Fruit fly (Drosophila melanogaster) whole organism, embryonic: ENCODE results near the gene svr.
A peak's percentile ranks its signal among the peaks of the same experiment; 100 is the strongest.

Source experiments
- Abd-B ChIP-seq: fragments of 200-800 bp; sonication (Bioruptor generic); optimal IDR thresholded peaks from 2 replicates; lab custom pipeline; 2018; ENCODE audit warnings: missing biosample characterization, mild to moderate bottlenecking, missing genetic modification characterization, moderate library complexity
- CG10274 ChIP-seq: fragments of 200-800 bp; sonication (Bioruptor generic); optimal IDR thresholded peaks from 3 replicates; lab custom pipeline; 2017; ENCODE audit warnings: missing biosample characterization, mild to moderate bottlenecking, missing genetic modification characterization
- CG10543 ChIP-seq: fragments of 200-800 bp; sonication (Bioruptor generic); optimal IDR thresholded peaks from 3 replicates; lab custom pipeline; 2017; ENCODE audit warnings: missing biosample characterization, mild to moderate bottlenecking, missing genetic modification characterization, moderate library complexity
- CG12659 ChIP-seq: fragments of 200-800 bp; sonication (Bioruptor generic); optimal IDR thresholded peaks from 3 replicates; lab custom pipeline; 2017; ENCODE audit warnings: mild to moderate bottlenecking, missing biosample characterization, missing genetic modification reagents, missing genetic modification characterization
- CG13123 ChIP-seq: fragments of 200-800 bp; sonication (Bioruptor generic); optimal IDR thresholded peaks from 2 replicates; lab custom pipeline; 2016; ENCODE audit warnings: missing biosample characterization, missing genetic modification characterization
- CG15479 ChIP-seq: fragments of 200-800 bp; sonication (Bioruptor generic); optimal IDR thresholded peaks from 3 replicates; lab custom pipeline; 2019; ENCODE audit warnings: missing biosample characterization, mild to moderate bottlenecking, missing genetic modification characterization, moderate library complexity
- CG15601 ChIP-seq: fragments of 200-800 bp; sonication (Bioruptor generic); optimal IDR thresholded peaks from 3 replicates; lab custom pipeline; 2019; ENCODE audit warnings: missing biosample characterization, mild to moderate bottlenecking, missing genetic modification characterization, moderate library complexity
- CG1603 ChIP-seq: fragments of 200-800 bp; sonication (Bioruptor generic); optimal IDR thresholded peaks from 2 replicates; lab custom pipeline; 2019; ENCODE audit warnings: missing biosample characterization, mild to moderate bottlenecking, missing genetic modification characterization, moderate library complexity
- CG17385 ChIP-seq: fragments of 200-800 bp; sonication (Bioruptor generic); optimal IDR thresholded peaks from 3 replicates; lab custom pipeline; 2018; ENCODE audit warnings: missing biosample characterization, mild to moderate bottlenecking, missing genetic modification characterization
- CG17829 ChIP-seq: fragments of 200-800 bp; optimal IDR thresholded peaks from 2 replicates; lab custom pipeline; 2019; ENCODE audit warnings: missing biosample characterization, mild to moderate bottlenecking, missing genetic modification characterization, moderate library complexity
- CG17912 ChIP-seq: fragments of 200-800 bp; sonication (Bioruptor generic); optimal IDR thresholded peaks from 2 replicates; lab custom pipeline; 2018; ENCODE audit warnings: missing biosample characterization, mild to moderate bottlenecking, missing genetic modification characterization
- CG18476 ChIP-seq: fragments of 200-800 bp; sonication (Bioruptor generic); optimal IDR thresholded peaks from 2 replicates; lab custom pipeline; 2016; ENCODE audit warnings: missing biosample characterization, mild to moderate bottlenecking, missing genetic modification characterization
- CG2120 ChIP-seq: fragments of 200-800 bp; sonication (Bioruptor generic); optimal IDR thresholded peaks from 3 replicates; lab custom pipeline; 2016; ENCODE audit warnings: missing biosample characterization, missing genetic modification characterization
- CG31224 ChIP-seq: fragments of 200-800 bp; sonication (Bioruptor generic); IDR thresholded peaks from 2 replicates; pipeline ENCODE4 v1.3.6; 2022; ENCODE audit warnings: missing biosample characterization, missing genetic modification characterization
- CG4282 ChIP-seq: fragments of 200-800 bp; sonication (Bioruptor generic); optimal IDR thresholded peaks from 2 replicates; lab custom pipeline; 2016; ENCODE audit warnings: missing biosample characterization, missing genetic modification characterization
- CG4424 ChIP-seq: fragments of 200-800 bp; sonication (Bioruptor generic); optimal IDR thresholded peaks from 3 replicates; lab custom pipeline; 2016; ENCODE audit warnings: missing biosample characterization, missing genetic modification characterization
- CG7271 ChIP-seq: fragments of 200-800 bp; sonication (Bioruptor generic); optimal IDR thresholded peaks from 2 replicates; lab custom pipeline; 2018; ENCODE audit warnings: missing biosample characterization, mild to moderate bottlenecking, missing genetic modification characterization, moderate library complexity
- CG7987 ChIP-seq: fragments of 200-800 bp; sonication (Bioruptor generic); optimal IDR thresholded peaks from 2 replicates; lab custom pipeline; 2018; ENCODE audit warnings: missing biosample characterization, mild to moderate bottlenecking, missing genetic modification characterization, moderate library complexity
- CG8089 ChIP-seq: fragments of 200-800 bp; sonication (Bioruptor generic); optimal IDR thresholded peaks from 3 replicates; lab custom pipeline; 2016; ENCODE audit warnings: missing biosample characterization, missing genetic modification characterization
- D19A ChIP-seq: fragments of 200-800 bp; optimal IDR thresholded peaks from 3 replicates; lab custom pipeline; 2019; ENCODE audit warnings: missing biosample characterization, mild to moderate bottlenecking, missing genetic modification characterization, moderate library complexity
- Dbx ChIP-seq: fragments of 200-800 bp; sonication (Bioruptor generic); IDR thresholded peaks from 3 replicates; pipeline ENCODE4 v1.3.6; 2022; ENCODE audit warnings: missing biosample characterization, missing genetic modification characterization
- Deaf1 ChIP-seq: fragments of 200-800 bp; optimal IDR thresholded peaks from 3 replicates; lab custom pipeline; 2019; ENCODE audit warnings: missing biosample characterization, mild to moderate bottlenecking, missing genetic modification characterization, moderate library complexity
- Doc2 ChIP-seq: fragments of 200-800 bp; sonication (Bioruptor generic); IDR thresholded peaks from 2 replicates; pipeline ENCODE4 v1.3.6; 2022; ENCODE audit warnings: missing biosample characterization, missing genetic modification characterization
- Elba2 ChIP-seq: fragments of 200-800 bp; sonication (Bioruptor generic); optimal IDR thresholded peaks from 3 replicates; lab custom pipeline; 2016; ENCODE audit warnings: missing biosample characterization, missing genetic modification characterization
- HLH4C ChIP-seq: fragments of 200-800 bp; sonication (Bioruptor generic); IDR thresholded peaks from 3 replicates; pipeline ENCODE4 v1.3.6; 2022; ENCODE audit warnings: missing biosample characterization, missing genetic modification characterization; ENCODE audit not compliant: partially characterized antibody
- Hey ChIP-seq: fragments of 200-800 bp; sonication (Bioruptor generic); optimal IDR thresholded peaks from 3 replicates; lab custom pipeline; 2018; ENCODE audit warnings: missing biosample characterization, mild to moderate bottlenecking, missing genetic modification characterization
- HmgZ ChIP-seq: fragments of 200-800 bp; sonication (Bioruptor generic); optimal IDR thresholded peaks from 2 replicates; lab custom pipeline; 2018; ENCODE audit warnings: missing biosample characterization, mild to moderate bottlenecking, missing genetic modification characterization
- Hmx ChIP-seq: fragments of 200-800 bp; sonication (Bioruptor generic); optimal IDR thresholded peaks from 2 replicates; lab custom pipeline; 2016; ENCODE audit warnings: missing biosample characterization, missing genetic modification characterization
- Kr ChIP-seq: fragments of 200-800 bp; sonication (Bioruptor generic); optimal IDR thresholded peaks from 2 replicates; lab custom pipeline; 2017; ENCODE audit warnings: missing biosample characterization, mild to moderate bottlenecking, missing genetic modification characterization
- MBD-R2 ChIP-seq: fragments of 200-800 bp; sonication (Bioruptor generic); IDR thresholded peaks from 2 replicates; pipeline ENCODE4 v1.3.6; 2022; ENCODE audit warnings: missing biosample characterization, missing genetic modification characterization
- Mes4 ChIP-seq: fragments of 200-800 bp; sonication (Bioruptor generic); optimal IDR thresholded peaks from 2 replicates; lab custom pipeline; 2016; ENCODE audit warnings: missing biosample characterization, missing genetic modification characterization
- NFAT ChIP-seq: fragments of 200-800 bp; sonication (Bioruptor generic); IDR thresholded peaks from 2 replicates; pipeline ENCODE4 v1.3.6; 2022; ENCODE audit warnings: missing biosample characterization, missing genetic modification characterization
- Opbp ChIP-seq: fragments of 200-800 bp; sonication (Bioruptor generic); IDR thresholded peaks from 3 replicates; pipeline ENCODE4 v1.3.6; 2022; ENCODE audit warnings: missing biosample characterization, missing genetic modification characterization; ENCODE audit not compliant: partially characterized antibody
- Pdp1 ChIP-seq, 2 experiments: fragments of 200-800 bp; sonication (Bioruptor generic); optimal IDR thresholded peaks; 3 replicates each; lab custom pipeline; 2016; ENCODE audit warnings: missing biosample characterization in 2 of 2, missing genetic modification characterization in 2 of 2, mild to moderate bottlenecking in 1 of 2, moderate library complexity in 1 of 2
- bbx ChIP-seq: fragments of 200-800 bp; sonication (Bioruptor generic); IDR thresholded peaks from 2 replicates; pipeline ENCODE4 v1.3.6; 2022; ENCODE audit warnings: missing biosample characterization, missing genetic modification characterization; ENCODE audit not compliant: partially characterized antibody
- croc ChIP-seq: fragments of 200-800 bp; sonication (Bioruptor generic); conservative IDR thresholded peaks from 3 replicates; pipeline ENCODE4 v1.3.6; 2022; ENCODE audit warnings: missing biosample characterization, missing genetic modification characterization
- dm ChIP-seq: fragments of 200-800 bp; sonication (Bioruptor generic); optimal IDR thresholded peaks from 3 replicates; lab custom pipeline; 2016; ENCODE audit warnings: missing biosample characterization, missing genetic modification characterization
- gcm ChIP-seq: fragments of 200-800 bp; sonication (Bioruptor generic); optimal IDR thresholded peaks from 2 replicates; lab custom pipeline; 2019; ENCODE audit warnings: missing biosample characterization, mild to moderate bottlenecking, missing genetic modification characterization, moderate library complexity
- grn ChIP-seq: fragments of 200-800 bp; sonication (Bioruptor generic); optimal IDR thresholded peaks from 3 replicates; lab custom pipeline; 2017; ENCODE audit warnings: missing biosample characterization, missing genetic modification characterization
- h ChIP-seq: fragments of >200 bp; optimal IDR thresholded peaks from 2 replicates; lab custom pipeline; 2017
- mld ChIP-seq: fragments of 200-800 bp; sonication (Bioruptor generic); IDR thresholded peaks from 3 replicates; pipeline ENCODE4 v1.3.6; 2022; ENCODE audit warnings: missing biosample characterization, missing genetic modification characterization; ENCODE audit not compliant: partially characterized antibody
- pfk ChIP-seq: fragments of 200-800 bp; sonication (Bioruptor generic); optimal IDR thresholded peaks from 2 replicates; lab custom pipeline; 2018; ENCODE audit warnings: missing biosample characterization, mild to moderate bottlenecking, missing genetic modification characterization, moderate library complexity
- pita ChIP-seq: fragments of 200-800 bp; sonication (Bioruptor generic); optimal IDR thresholded peaks from 2 replicates; lab custom pipeline; 2017; ENCODE audit warnings: missing biosample characterization, mild to moderate bottlenecking, missing genetic modification characterization
- prd ChIP-seq, 3 experiments: fragments of >200 bp in 2 of 3; fragments of 200-800 bp in 1 of 3; sonication (Bioruptor generic) in 1 of 3; optimal IDR thresholded peaks in 2 of 3; IDR thresholded peaks in 1 of 3; 2 replicates in 2 of 3; 3 replicates in 1 of 3; pipeline versions ENCODE4 v1.3.6 to Lab custom; 2017 to 2022; ENCODE audit warnings: missing biosample characterization in 1 of 3, missing genetic modification characterization in 1 of 3
- pum ChIP-seq: fragments of 200-800 bp; sonication (Bioruptor generic); optimal IDR thresholded peaks from 2 replicates; lab custom pipeline; 2016; ENCODE audit warnings: missing biosample characterization, missing genetic modification characterization
- sens-2 ChIP-seq: fragments of 200-800 bp; sonication (Bioruptor generic); IDR thresholded peaks from 2 replicates; pipeline ENCODE4 v1.3.6; 2022; ENCODE audit warnings: missing biosample characterization, missing genetic modification characterization
- sima ChIP-seq: fragments of 200-800 bp; sonication (Bioruptor generic); optimal IDR thresholded peaks from 2 replicates; lab custom pipeline; 2016; ENCODE audit warnings: missing biosample characterization, missing genetic modification characterization
- vvl ChIP-seq: fragments of 200-800 bp; sonication (Bioruptor generic); IDR thresholded peaks from 2 replicates; pipeline ENCODE4 v1.3.6; 2022; ENCODE audit warnings: missing biosample characterization, missing genetic modification characterization

Gene svr

DNA sequence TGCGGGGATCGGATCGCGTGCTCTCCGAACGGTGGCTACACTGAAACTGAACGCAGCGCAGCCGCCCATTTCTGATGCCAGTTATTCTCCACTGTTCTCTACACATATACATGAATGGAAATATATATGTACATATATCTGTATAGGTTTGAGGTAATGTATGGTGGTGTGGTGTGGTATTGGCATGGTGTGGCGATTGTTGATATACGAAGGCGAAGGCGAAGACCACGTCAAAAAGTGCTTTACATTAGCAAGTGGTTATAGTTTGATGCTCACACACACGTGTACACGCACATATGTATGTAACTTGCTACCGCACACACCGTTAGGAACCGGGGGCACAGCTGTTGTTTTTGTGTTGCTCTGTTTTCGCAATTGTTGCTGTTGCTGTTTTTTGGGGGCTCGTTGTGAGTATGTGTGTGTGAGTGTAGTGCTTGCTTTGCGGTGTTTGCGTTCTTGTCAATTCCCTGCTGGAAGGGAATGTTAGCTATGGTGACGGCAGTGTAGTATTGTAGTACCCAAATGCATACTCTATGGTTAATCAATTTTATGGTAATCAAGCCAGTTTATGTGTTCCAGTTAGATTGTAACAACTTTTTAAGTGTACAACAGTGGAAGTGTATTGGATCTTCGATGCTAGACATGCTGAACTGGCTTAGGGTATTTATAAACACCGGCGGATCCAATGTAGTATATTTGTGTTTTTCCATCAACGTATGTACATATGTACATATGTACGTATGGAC is 2.6 kb upstream of the svr start, which contains the start of gene CG17896 (continued):
- TF ChIP-seq CG10543 (GFP tag; lab: Kevin White, UChicago) (peak; percentile 85), pum (GFP tag; lab: Kevin White, UChicago) (peak; percentile 98), CG8089 (GFP tag; lab: Kevin White, UChicago) (peak; percentile 96), CG1603 (tag; lab: Kevin White, UChicago) (peak; percentile 98), HmgZ (peak; percentile 99), Hey (tag; lab: Kevin White, UChicago) (peak; percentile 91), croc (GFP tag; lab: Robert Waterston, UW) (peak; percentile 91), CG10274 (GFP tag; lab: Kevin White, UChicago) (peak; percentile 94), CG15601 (tag; lab: Kevin White, UChicago) (peak; percentile 88), CG15479 (GFP tag; lab: Kevin White, UChicago) (no peak), vvl (GFP tag; lab: Robert Waterston, UW) (peak; percentile 98), HLH4C (GFP tag; lab: Robert Waterston, UW) (no peak), CG2120 (GFP tag; lab: Kevin White, UChicago) (peak; percentile 100), Dbx (GFP tag; lab: Robert Waterston, UW) (peak; percentile 99), CG12659 (GFP tag; lab: Kevin White, UChicago) (peak; percentile 98), MBD-R2 (GFP tag; lab: Robert Waterston, UW) (peak; percentile 98), D19A (tag; lab: Kevin White, UChicago) (peak; percentile 99), CG4282 (GFP tag; lab: Kevin White, UChicago) (peak; percentile 96), gcm (peak; percentile 91), bbx (GFP tag; lab: Robert Waterston, UW) (no peak), CG7271 (tag; lab: Kevin White, UChicago) (peak; percentile 67), Doc2 (GFP tag; lab: Robert Waterston, UW) (peak; percentile 92), Elba2 (GFP tag; lab: Kevin White, UChicago) (peak; percentile 8), Opbp (no peak), CG13123 (GFP tag; lab: Kevin White, UChicago) (peak; percentile 94), sima (GFP tag; lab: Kevin White, UChicago) (peak; percentile 95), prd (optimal IDR thresholded peaks at IDR 0.05; lab: Kevin White, UChicago) (no peak), prd (GFP tag; IDR thresholded peaks at IDR 0.05; lab: Robert Waterston, UW) (peak; percentile 99), grn (GFP tag; lab: Kevin White, UChicago) (peak; percentile 77), Hmx (GFP tag; lab: Kevin White, UChicago) (peak; percentile 94), CG4424 (GFP tag; lab: Kevin White, UChicago) (peak; percentile 96), CG18476 (GFP tag; lab: Kevin White, UChicago) (peak; percentile 95), NFAT (peak; percentile 99), CG7987 (GFP tag; lab: Kevin White, UChicago) (peak; percentile 95), CG17912 (GFP tag; lab: Kevin White, UChicago) (peak; percentile 50), CG17829 (peak; percentile 94), h (lab: Kevin White, UChicago) (no peak), Mes4 (GFP tag; lab: Kevin White, UChicago) (peak; percentile 93), dm (GFP tag; lab: Kevin White, UChicago) (peak; percentile 96), CG17385 (peak; percentile 95), sens-2 (GFP tag; lab: Robert Waterston, UW) (peak; percentile 89), mld (GFP tag; lab: Robert Waterston, UW) (no peak), Deaf1 (tag; lab: Kevin White, UChicago) (peak; percentile 80), CG31224 (GFP tag; lab: Robert Waterston, UW) (peak; percentile 98), Kr (GFP tag; lab: Kevin White, UChicago) (no peak), Pdp1 (GFP tag; optimal IDR thresholded peaks at IDR 0.05; lab: Kevin White, UChicago) (peak; percentile 97 to 99), pfk (GFP tag; lab: Kevin White, UChicago) (peak; percentile 2), Abd-B (peak; percentile 98), pita (GFP tag; lab: Kevin White, UChicago) (no peak)
